Worm (Caenorhabditis elegans): ENCODE measurements around the gene K08E4.3.

- TF ChIP-seq sma-9 (GFP tag; optimal IDR thresholded peaks at IDR 0.05) (no peak), sma-9 (tag; optimal IDR thresholded peaks at IDR 0.05) (no peak), ceh-82 (tag; optimal IDR thresholded peaks at IDR 0.05) (no peak), nhr-25 (tag; optimal IDR thresholded peaks at IDR 0.05) (no peak), egl-27 (tag; optimal IDR thresholded peaks at IDR 0.05) (no peak), ztf-11 (tag; optimal IDR thresholded peaks at IDR 0.05) (no peak), elt-3 (tag; optimal IDR thresholded peaks at IDR 0.05) (no peak), nhr-12 (tag; optimal IDR thresholded peaks at IDR 0.05) (no peak), ZK546.5 (tag; optimal IDR thresholded peaks at IDR 0.05) (no peak)
Measured at ce11 chrIV:12080807-12081206, 23.3 kb downstream of the K08E4.3 start.

Measured in whole organism, L2 larva.